Fruit fly (Drosophila melanogaster) whole organism, embryonic: ENCODE data around the gene CG6574.

Source experiments
- Aef1 ChIP-seq: fragments of 200-800 bp; sonication (Bioruptor generic); IDR thresholded peaks from 3 replicates; pipeline ENCODE4 v1.3.6; 2022; ENCODE audit warnings: missing biosample characterization, missing genetic modification characterization
- Awh ChIP-seq: fragments of 200-800 bp; sonication (Bioruptor generic); IDR thresholded peaks from 2 replicates; pipeline ENCODE4, ENCODE4 v1.3.6; 2022; ENCODE audit warnings: missing biosample characterization, missing genetic modification characterization
- BtbVII ChIP-seq: fragments of 200-800 bp; sonication (Bioruptor generic); optimal IDR thresholded peaks from 3 replicates; lab custom pipeline; 2017; ENCODE audit warnings: missing biosample characterization, mild to moderate bottlenecking, missing genetic modification characterization
- C15 ChIP-seq: fragments of 200-800 bp; sonication (Bioruptor generic); IDR thresholded peaks from 3 replicates; pipeline ENCODE4 v1.3.6; 2022; ENCODE audit warnings: missing biosample characterization, missing genetic modification characterization
- CG12744 ChIP-seq: fragments of 200-800 bp; sonication (Bioruptor generic); optimal IDR thresholded peaks from 2 replicates; lab custom pipeline; 2016; ENCODE audit warnings: missing biosample characterization, missing genetic modification characterization
- CG14710 ChIP-seq: fragments of 200-800 bp; sonication (Bioruptor generic); optimal IDR thresholded peaks from 3 replicates; lab custom pipeline; 2019; ENCODE audit warnings: missing biosample characterization, mild to moderate bottlenecking, missing genetic modification characterization, moderate library complexity
- CG1529 ChIP-seq: fragments of 200-800 bp; sonication (Bioruptor generic); optimal IDR thresholded peaks from 3 replicates; lab custom pipeline; 2018; ENCODE audit warnings: missing biosample characterization, missing genetic modification characterization
- CG1603 ChIP-seq: fragments of 200-800 bp; sonication (Bioruptor generic); optimal IDR thresholded peaks from 2 replicates; lab custom pipeline; 2019; ENCODE audit warnings: missing biosample characterization, mild to moderate bottlenecking, missing genetic modification characterization, moderate library complexity
- CG17359 ChIP-seq: fragments of 200-800 bp; sonication (Bioruptor generic); optimal IDR thresholded peaks from 3 replicates; lab custom pipeline; 2018; ENCODE audit warnings: missing biosample characterization, mild to moderate bottlenecking, missing genetic modification characterization, moderate library complexity
- CG17612 ChIP-seq: fragments of 200-800 bp; sonication (Bioruptor generic); IDR thresholded peaks from 2 replicates; pipeline ENCODE4 v1.3.6; 2022; ENCODE audit warnings: missing biosample characterization, missing genetic modification characterization
- CG17912 ChIP-seq: fragments of 200-800 bp; sonication (Bioruptor generic); optimal IDR thresholded peaks from 2 replicates; lab custom pipeline; 2018; ENCODE audit warnings: missing biosample characterization, mild to moderate bottlenecking, missing genetic modification characterization
- CG18262 ChIP-seq: fragments of 200-800 bp; optimal IDR thresholded peaks from 3 replicates; lab custom pipeline; 2019; ENCODE audit warnings: missing biosample characterization, mild to moderate bottlenecking, missing genetic modification characterization, moderate library complexity
- CG3065 ChIP-seq: fragments of 200-800 bp; sonication (Bioruptor generic); optimal IDR thresholded peaks from 2 replicates; lab custom pipeline; 2016; ENCODE audit warnings: missing biosample characterization, missing genetic modification characterization
- CG33557 ChIP-seq: fragments of 200-800 bp; sonication (Bioruptor generic); optimal IDR thresholded peaks from 2 replicates; lab custom pipeline; 2019; ENCODE audit warnings: missing biosample characterization, mild to moderate bottlenecking, missing genetic modification characterization, moderate library complexity
- D ChIP-seq, 2 experiments: fragments of 200-800 bp in 1 of 2; fragments of >200 bp in 1 of 2; sonication (Bioruptor generic) in 1 of 2; optimal IDR thresholded peaks; 2 replicates in 1 of 2; 3 replicates in 1 of 2; lab custom pipeline; 2017; ENCODE audit warnings: mild to moderate bottlenecking in 1 of 2, missing biosample characterization in 1 of 2, missing genetic modification characterization in 1 of 2, missing genetic modification reagents in 1 of 2
- Deaf1 ChIP-seq: fragments of 200-800 bp; optimal IDR thresholded peaks from 3 replicates; lab custom pipeline; 2019; ENCODE audit warnings: missing biosample characterization, mild to moderate bottlenecking, missing genetic modification characterization, moderate library complexity
- Dfd ChIP-seq, 2 experiments: fragments of >200 bp; optimal IDR thresholded peaks; 2 replicates each; lab custom pipeline; 2017; ENCODE audit warnings: missing biosample characterization in 2 of 2, missing genetic modification characterization in 2 of 2
- Dll ChIP-seq: fragments of 200-800 bp; sonication (Bioruptor generic); IDR thresholded peaks from 4 replicates; pipeline ENCODE4 v1.3.6; 2022; ENCODE audit warnings: missing biosample characterization, missing genetic modification characterization; ENCODE audit not compliant: partially characterized antibody
- Drgx ChIP-seq: fragments of 200-800 bp; sonication (Bioruptor generic); IDR thresholded peaks from 2 replicates; pipeline ENCODE4 v1.3.6; 2022; ENCODE audit warnings: missing biosample characterization, missing genetic modification characterization
- E2f1 ChIP-seq: fragments of 200-800 bp; sonication (Bioruptor generic); IDR thresholded peaks from 2 replicates; pipeline ENCODE4 v1.3.6; 2022; ENCODE audit warnings: missing biosample characterization, missing genetic modification characterization
- H2.0 ChIP-seq: fragments of 200-800 bp; sonication (Bioruptor generic); IDR thresholded peaks from 2 replicates; pipeline ENCODE4 v1.3.6; 2022; ENCODE audit warnings: missing biosample characterization, missing genetic modification characterization
- HLH4C ChIP-seq: fragments of 200-800 bp; sonication (Bioruptor generic); IDR thresholded peaks from 3 replicates; pipeline ENCODE4 v1.3.6; 2022; ENCODE audit warnings: missing biosample characterization, missing genetic modification characterization; ENCODE audit not compliant: partially characterized antibody
- Hr39 ChIP-seq: fragments of >200 bp; optimal IDR thresholded peaks from 2 replicates; lab custom pipeline; 2017
- Myb ChIP-seq: fragments of 200-800 bp; sonication (Bioruptor generic); optimal IDR thresholded peaks from 2 replicates; lab custom pipeline; 2016; ENCODE audit warnings: missing biosample characterization, missing genetic modification characterization
- NC2α ChIP-seq: fragments of 200-800 bp; sonication (Bioruptor generic); optimal IDR thresholded peaks from 2 replicates; lab custom pipeline; 2016; ENCODE audit warnings: missing biosample characterization, missing genetic modification characterization
- NFAT ChIP-seq: fragments of 200-800 bp; sonication (Bioruptor generic); IDR thresholded peaks from 2 replicates; pipeline ENCODE4 v1.3.6; 2022; ENCODE audit warnings: missing biosample characterization, missing genetic modification characterization
- Neu2 ChIP-seq: fragments of 200-800 bp; sonication (Bioruptor generic); optimal IDR thresholded peaks from 3 replicates; lab custom pipeline; 2016; ENCODE audit warnings: missing biosample characterization, missing genetic modification characterization, borderline replicate concordance
- Opbp ChIP-seq: fragments of 200-800 bp; sonication (Bioruptor generic); IDR thresholded peaks from 3 replicates; pipeline ENCODE4 v1.3.6; 2022; ENCODE audit warnings: missing biosample characterization, missing genetic modification characterization; ENCODE audit not compliant: partially characterized antibody
- Pdp1 ChIP-seq, 2 experiments: fragments of 200-800 bp; sonication (Bioruptor generic); optimal IDR thresholded peaks; 3 replicates each; lab custom pipeline; 2016; ENCODE audit warnings: missing biosample characterization in 2 of 2, missing genetic modification characterization in 2 of 2, mild to moderate bottlenecking in 1 of 2, moderate library complexity in 1 of 2
- Ravus ChIP-seq: fragments of 200-800 bp; sonication (Bioruptor generic); IDR thresholded peaks from 2 replicates; pipeline ENCODE4 v1.3.6; 2022; ENCODE audit warnings: missing biosample characterization, missing genetic modification characterization
- Xrp1 ChIP-seq: fragments of 200-800 bp; sonication (Bioruptor generic); IDR thresholded peaks from 2 replicates; pipeline ENCODE4 v1.3.6; 2022; ENCODE audit warnings: missing biosample characterization, missing genetic modification characterization
- abd-A ChIP-seq: fragments of 200-800 bp; sonication (Bioruptor generic); optimal IDR thresholded peaks from 3 replicates; lab custom pipeline; 2019; ENCODE audit warnings: missing biosample characterization, mild to moderate bottlenecking, missing genetic modification characterization, moderate library complexity
- ash1 ChIP-seq: fragments of 200-800 bp; sonication (Bioruptor generic); optimal IDR thresholded peaks from 2 replicates; lab custom pipeline; 2018; ENCODE audit warnings: missing biosample characterization, mild to moderate bottlenecking, missing genetic modification characterization
- cad ChIP-seq: fragments of >200 bp; optimal IDR thresholded peaks from 2 replicates; lab custom pipeline; 2017; ENCODE audit warnings: missing biosample characterization, missing genetic modification characterization
- cas ChIP-seq: fragments of 200-800 bp; sonication (Bioruptor generic); IDR thresholded peaks from 2 replicates; pipeline ENCODE4 v1.3.6; 2022; ENCODE audit warnings: missing biosample characterization, missing genetic modification characterization
- crc ChIP-seq: fragments of 200-800 bp; sonication (Bioruptor generic); optimal IDR thresholded peaks from 2 replicates; lab custom pipeline; 2016; ENCODE audit warnings: missing biosample characterization, missing genetic modification characterization
- dysf ChIP-seq: fragments of 200-800 bp; sonication (Bioruptor generic); IDR thresholded peaks from 3 replicates; pipeline ENCODE4 v1.3.6; 2022; ENCODE audit warnings: missing biosample characterization, missing genetic modification characterization
- exex ChIP-seq: fragments of 200-800 bp; sonication (Bioruptor generic); optimal IDR thresholded peaks from 4 replicates; lab custom pipeline; 2018; ENCODE audit warnings: missing biosample characterization, mild to moderate bottlenecking, missing genetic modification characterization, moderate library complexity
- fd96Cb ChIP-seq: fragments of 200-800 bp; sonication (Bioruptor generic); optimal IDR thresholded peaks from 2 replicates; lab custom pipeline; 2018; ENCODE audit warnings: missing biosample characterization, mild to moderate bottlenecking, missing genetic modification characterization, moderate library complexity
- kah ChIP-seq: fragments of 200-800 bp; sonication (Bioruptor generic); optimal IDR thresholded peaks from 2 replicates; lab custom pipeline; 2018; ENCODE audit warnings: missing biosample characterization, mild to moderate bottlenecking, missing genetic modification characterization
- lmd ChIP-seq: fragments of 200-800 bp; sonication (Bioruptor generic); IDR thresholded peaks from 2 replicates; pipeline ENCODE4 v1.3.6; 2022; ENCODE audit warnings: missing biosample characterization, missing genetic modification characterization
- repo ChIP-seq: fragments of 200-800 bp; sonication (Bioruptor generic); optimal IDR thresholded peaks from 2 replicates; lab custom pipeline; 2016; ENCODE audit warnings: missing biosample characterization, missing genetic modification characterization
- slbo ChIP-seq: fragments of 200-800 bp; sonication (Bioruptor generic); IDR thresholded peaks from 2 replicates; pipeline ENCODE4 v1.3.6; 2022; ENCODE audit warnings: missing biosample characterization, missing genetic modification characterization
- so ChIP-seq: fragments of 200-800 bp; sonication (Bioruptor generic); IDR thresholded peaks from 3 replicates; pipeline ENCODE4 v1.3.6; 2022; ENCODE audit warnings: missing biosample characterization, missing genetic modification characterization
- sqz ChIP-seq: fragments of 200-800 bp; sonication (Bioruptor generic); optimal IDR thresholded peaks from 3 replicates; lab custom pipeline; 2018; ENCODE audit warnings: missing biosample characterization, mild to moderate bottlenecking, missing genetic modification characterization
- sr ChIP-seq: fragments of 200-800 bp; sonication (Bioruptor generic); IDR thresholded peaks from 3 replicates; pipeline ENCODE4 v1.3.6; 2022; ENCODE audit warnings: missing biosample characterization, missing genetic modification characterization
- stc ChIP-seq: fragments of 200-800 bp; sonication (Bioruptor generic); IDR thresholded peaks from 2 replicates; pipeline ENCODE4 v1.3.6; 2022; ENCODE audit warnings: missing biosample characterization, missing genetic modification characterization
- tgo ChIP-seq: fragments of 200-800 bp; sonication (Bioruptor generic); IDR thresholded peaks from 3 replicates; pipeline ENCODE4 v1.3.6; 2022; ENCODE audit warnings: missing biosample characterization, missing genetic modification characterization
- tin ChIP-seq: fragments of 200-800 bp; sonication (Bioruptor generic); optimal IDR thresholded peaks from 3 replicates; lab custom pipeline; 2016; ENCODE audit warnings: missing biosample characterization, missing genetic modification characterization
- unpg ChIP-seq: fragments of 200-800 bp; sonication (Bioruptor generic); optimal IDR thresholded peaks from 3 replicates; lab custom pipeline; 2018; ENCODE audit warnings: missing biosample characterization, mild to moderate bottlenecking, missing genetic modification characterization, moderate library complexity
- z ChIP-seq: fragments of 200-800 bp; sonication (Bioruptor generic); IDR thresholded peaks from 3 replicates; pipeline ENCODE4 v1.3.6; 2022; ENCODE audit warnings: missing biosample characterization, missing genetic modification characterization

Gene CG6574

dm6 chr3R:10849515-10849973 is 13.2 kb downstream of the CG6574 start, which contains the start of gene CG42394 (continued):
- TF ChIP-seq so (GFP tag; lab: Robert Waterston, UW) (peak; percentile 95; the same call in 2 of the 3 replicates), Opbp (no peak), exex (peak; percentile 78), NFAT (GFP tag; lab: Robert Waterston, UW) (peak; percentile 89), CG1529 (GFP tag; lab: Kevin White, UChicago) (peak; percentile 90), CG33557 (GFP tag; lab: Kevin White, UChicago) (peak; percentile 89), ash1 (GFP tag; lab: Kevin White, UChicago) (no peak), Dfd (GFP tag; optimal IDR thresholded peaks at IDR 0.05; lab: Kevin White, UChicago) (no peak), CG17612 (GFP tag; lab: Robert Waterston, UW) (peak; percentile 81), Awh (GFP tag; lab: Robert Waterston, UW) (peak; percentile 91), HLH4C (GFP tag; lab: Robert Waterston, UW) (no peak), CG12744 (GFP tag; lab: Kevin White, UChicago) (peak; percentile 43), fd96Cb (peak; percentile 97), H2.0 (GFP tag; lab: Robert Waterston, UW) (peak; percentile 93), sqz (GFP tag; lab: Kevin White, UChicago) (peak; percentile 91), NC2α (peak; percentile 15), Hr39 (lab: Kevin White, UChicago) (no peak), Myb (GFP tag; lab: Kevin White, UChicago) (peak; percentile 4), CG18262 (tag; lab: Kevin White, UChicago) (peak; percentile 99), cas (GFP tag; lab: Robert Waterston, UW) (peak; percentile 90), CG17912 (peak; percentile 80), Deaf1 (tag; lab: Kevin White, UChicago) (peak; percentile 86), cad (GFP tag; lab: Kevin White, UChicago) (no peak), sr (GFP tag; lab: Robert Waterston, UW) (peak; percentile 70; the same call in 1 of the 3 replicates), E2f1 (GFP tag; lab: Robert Waterston, UW) (peak; percentile 95), unpg (GFP tag; lab: Kevin White, UChicago) (peak; percentile 95), Neu2 (GFP tag; lab: Kevin White, UChicago) (no peak), repo (GFP tag; lab: Kevin White, UChicago) (peak; percentile 39), C15 (peak; percentile 83), tin (GFP tag; lab: Kevin White, UChicago) (peak; percentile 95), kah (GFP tag; lab: Kevin White, UChicago) (peak; percentile 89), stc (GFP tag; lab: Robert Waterston, UW) (peak; percentile 95), Pdp1 (GFP tag; optimal IDR thresholded peaks at IDR 0.05; lab: Kevin White, UChicago) (peak; percentile 63 to 86), slbo (peak; percentile 89), Ravus (GFP tag; lab: Robert Waterston, UW) (peak; percentile 84), D (optimal IDR thresholded peaks at IDR 0.05; lab: Kevin White, UChicago) (no peak), D (GFP tag; optimal IDR thresholded peaks at IDR 0.05; lab: Kevin White, UChicago) (peak; percentile 96), CG3065 (GFP tag; lab: Kevin White, UChicago) (peak; percentile 81), abd-A (tag; lab: Kevin White, UChicago) (no peak), lmd (peak; percentile 93), tgo (peak; percentile 93), Drgx (peak; percentile 95), CG14710 (tag; lab: Kevin White, UChicago) (peak; percentile 97), CG17359 (tag; lab: Kevin White, UChicago) (peak; percentile 96), crc (GFP tag; lab: Kevin White, UChicago) (peak; percentile 54), Aef1 (peak; percentile 90), z (GFP tag; lab: Robert Waterston, UW) (no peak), CG1603 (tag; lab: Kevin White, UChicago) (no peak), dysf (GFP tag; lab: Robert Waterston, UW) (peak; percentile 95), Xrp1 (GFP tag; lab: Robert Waterston, UW) (peak; percentile 98), BtbVII (peak; percentile 97), Dll (GFP tag; lab: Robert Waterston, UW) (0 out of 4 replicates have a peak, but pooled peaks have one; percentile 43)
